Worm (Caenorhabditis elegans): ENCODE data around the gene eif-3.B.

The eif-3.B gene

ce11 chrII:14785906-14786305 lies 9.3 kb upstream of the eif-3.B start, which contains the start of gene Y54E2A.9:
Y54E2A.9 (minus strand) TSS chrII:14786006.
- no peak for TF ChIP-seq elt-3 (tag; optimal IDR thresholded peaks at IDR 0.05)

ce11 chrII:14790751-14791150 lies 4.5 kb upstream of the eif-3.B start, which contains the start of gene Y54E2A.10:
Y54E2A.10 (plus strand) TSS chrII:14791051.
- no peak for TF ChIP-seq ceh-39 (tag; optimal IDR thresholded peaks at IDR 0.05)
- TF ChIP-seq elt-1 (tag; optimal IDR thresholded peaks at IDR 0.05; ENCODE audit: borderline replicate concordance, insufficient read depth): no peak
- no peak for TF ChIP-seq drap-1 (GFP tag; optimal IDR thresholded peaks at IDR 0.05)
- no peak for TF ChIP-seq sptf-1 (tag; optimal IDR thresholded peaks at IDR 0.05)
- no peak for TF ChIP-seq nhr-28 (tag; optimal IDR thresholded peaks at IDR 0.05)
- TF ChIP-seq elt-3 (tag; optimal IDR thresholded peaks at IDR 0.05): no peak
- TF ChIP-seq lin-13 (tag; optimal IDR thresholded peaks at IDR 0.05): no peak
- no peak for TF ChIP-seq sem-2 (GFP tag; optimal IDR thresholded peaks at IDR 0.05)
- no peak for TF ChIP-seq nhr-237 (tag; optimal IDR thresholded peaks at IDR 0.05)
- no peak for TF ChIP-seq bed-3 (GFP tag; optimal IDR thresholded peaks at IDR 0.05)
- TF ChIP-seq nhr-12 (tag; optimal IDR thresholded peaks at IDR 0.05): no peak
- no peak for TF ChIP-seq unc-39 (tag; optimal IDR thresholded peaks at IDR 0.05)
- no peak for TF ChIP-seq hlh-1 (tag; optimal IDR thresholded peaks at IDR 0.05)
- no peak for TF ChIP-seq ham-2 (GFP tag; optimal IDR thresholded peaks at IDR 0.05)
- no peak for TF ChIP-seq ceh-43 (GFP tag; optimal IDR thresholded peaks at IDR 0.05)

- TF ChIP-seq unc-39 (tag; optimal IDR thresholded peaks at IDR 0.05) (no peak), cnd-1 (tag; optimal IDR thresholded peaks at IDR 0.05) (no peak), mep-1 (tag; optimal IDR thresholded peaks at IDR 0.05) (no peak), ces-1 (GFP tag; optimal IDR thresholded peaks at IDR 0.05) (no peak), zip-8 (tag; optimal IDR thresholded peaks at IDR 0.05) (no peak), elt-3 (tag; optimal IDR thresholded peaks at IDR 0.05) (no peak), ztf-11 (tag; optimal IDR thresholded peaks at IDR 0.05) (no peak), drap-1 (GFP tag; optimal IDR thresholded peaks at IDR 0.05) (no peak), sem-2 (GFP tag; optimal IDR thresholded peaks at IDR 0.05) (no peak)
Measured at ce11 chrII:14792470-14792869, 2.7 kb upstream of the eif-3.B start.

- no peak for TF ChIP-seq elt-1 (tag; optimal IDR thresholded peaks at IDR 0.05; ENCODE audit: borderline replicate concordance, insufficient read depth)
- peak; percentile 46 for TF ChIP-seq sptf-1 (tag; optimal IDR thresholded peaks at IDR 0.05)
- TF ChIP-seq lsy-2 (tag; optimal IDR thresholded peaks at IDR 0.05): peak; percentile 29
Measured at ce11 chrII:14798047-14798522, 2.9 kb downstream of the eif-3.B start, which contains the start of gene tbc-20. tbc-20 (plus strand) TSS chrII:14798472.

- no peak for TF ChIP-seq sem-2 (GFP tag; optimal IDR thresholded peaks at IDR 0.05)
- no peak for TF ChIP-seq ceh-39 (tag; optimal IDR thresholded peaks at IDR 0.05)
- no peak for TF ChIP-seq zip-8 (tag; optimal IDR thresholded peaks at IDR 0.05)
- no peak for TF ChIP-seq cnd-1 (tag; optimal IDR thresholded peaks at IDR 0.05)
- TF ChIP-seq drap-1 (GFP tag; optimal IDR thresholded peaks at IDR 0.05): no peak
- no peak for TF ChIP-seq lin-13 (tag; optimal IDR thresholded peaks at IDR 0.05)
- TF ChIP-seq unc-62 (GFP tag; optimal IDR thresholded peaks at IDR 0.05): no peak
- TF ChIP-seq mls-2 (tag; optimal IDR thresholded peaks at IDR 0.05): no peak
- no peak for TF ChIP-seq unc-39 (tag; optimal IDR thresholded peaks at IDR 0.05)
- TF ChIP-seq ham-2 (GFP tag; optimal IDR thresholded peaks at IDR 0.05): no peak
Measured at ce11 chrII:14799367-14799766, 4.2 kb downstream of the eif-3.B start.

- TF ChIP-seq tbx-8 (GFP tag; optimal IDR thresholded peaks at IDR 0.05) (peak; percentile 25), hlh-1 (tag; optimal IDR thresholded peaks at IDR 0.05) (no peak), elt-1 (tag; optimal IDR thresholded peaks at IDR 0.05; ENCODE audit: borderline replicate concordance, insufficient read depth) (no peak), nhr-76 (tag; optimal IDR thresholded peaks at IDR 0.05) (no peak), lin-32 (GFP tag; optimal IDR thresholded peaks at IDR 0.05) (no peak), ztf-11 (tag; optimal IDR thresholded peaks at IDR 0.05) (no peak), mep-1 (tag; optimal IDR thresholded peaks at IDR 0.05) (no peak), lin-13 (tag; optimal IDR thresholded peaks at IDR 0.05) (no peak), pha-4 (tag; optimal IDR thresholded peaks at IDR 0.05) (no peak), mab-5 (tag; optimal IDR thresholded peaks at IDR 0.05) (no peak), unc-120 (tag; optimal IDR thresholded peaks at IDR 0.05; ENCODE audit: poor library complexity, severe bottlenecking) (peak; percentile 27), sptf-1 (tag; optimal IDR thresholded peaks at IDR 0.05) (no peak), ceh-83 (GFP tag; optimal IDR thresholded peaks at IDR 0.05) (peak; percentile 71), M03D4.4 (tag; optimal IDR thresholded peaks at IDR 0.05) (no peak), snpc-4 (tag; optimal IDR thresholded peaks at IDR 0.05) (no peak), ces-1 (GFP tag; optimal IDR thresholded peaks at IDR 0.05) (no peak), mls-2 (tag; optimal IDR thresholded peaks at IDR 0.05) (no peak), cnd-1 (tag; optimal IDR thresholded peaks at IDR 0.05) (peak; percentile 28), flh-1 (GFP tag; optimal IDR thresholded peaks at IDR 0.05) (no peak)
Measured at ce11 chrII:14801086-14801531, 5.9 kb downstream of the eif-3.B start.
